Fruit fly (Drosophila melanogaster) whole organism, pupa: ENCODE data around the gene mgl.

Experiments used
- CG13204 ChIP-seq: fragments of 200-800 bp; sonication (Bioruptor generic); optimal IDR thresholded peaks from 2 replicates; lab custom pipeline; 2018; ENCODE audit warnings: missing biosample characterization, mild to moderate bottlenecking, missing genetic modification characterization, moderate library complexity
- CG14655 ChIP-seq: fragments of 200-800 bp; sonication (Bioruptor generic); optimal IDR thresholded peaks from 3 replicates; lab custom pipeline; 2017; ENCODE audit warnings: mild to moderate bottlenecking, missing biosample characterization, missing genetic modification reagents, missing genetic modification characterization
- CG17806 ChIP-seq: fragments of 200-800 bp; sonication (Bioruptor generic); optimal IDR thresholded peaks from 2 replicates; lab custom pipeline; 2018; ENCODE audit warnings: missing biosample characterization, mild to moderate bottlenecking, missing genetic modification characterization, moderate library complexity
- CG8301 ChIP-seq: fragments of 200-800 bp; sonication (Bioruptor generic); optimal IDR thresholded peaks from 2 replicates; lab custom pipeline; 2018; ENCODE audit warnings: missing biosample characterization, mild to moderate bottlenecking, missing genetic modification characterization
- EcR ChIP-seq: fragments of 200-800 bp; sonication (Bioruptor generic); optimal IDR thresholded peaks from 3 replicates; lab custom pipeline; 2019; ENCODE audit warnings: missing biosample characterization, missing genetic modification characterization, mild to moderate bottlenecking, moderate library complexity, missing genetic modification reagents
- Pif1B ChIP-seq: fragments of 200-800 bp; sonication (Bioruptor generic); optimal IDR thresholded peaks from 3 replicates; lab custom pipeline; 2016; ENCODE audit warnings: missing biosample characterization, missing genetic modification characterization
- fd96Ca ChIP-seq: fragments of 200-800 bp; sonication (Bioruptor generic); IDR thresholded peaks from 3 replicates; pipeline ENCODE4 v1.3.6; 2022; ENCODE audit warnings: missing biosample characterization, missing genetic modification characterization

- TF ChIP-seq Pif1B (GFP tag; lab: Kevin White, UChicago), result no peak
- TF ChIP-seq CG17806 (tag; lab: Kevin White, UChicago), result peak; percentile 14
- no peak for TF ChIP-seq CG13204 (GFP tag; lab: Kevin White, UChicago)
- no peak for TF ChIP-seq EcR (GFP tag; lab: Kevin White, UChicago)
- TF ChIP-seq CG14655 (GFP tag; lab: Kevin White, UChicago), result no peak
- TF ChIP-seq CG8301, result no peak
- TF ChIP-seq fd96Ca (GFP tag; lab: Robert Waterston, UW), result no peak
These were observed 182.8 kb downstream of the mgl start for dm6 chrX:9317100-9317499.
